Worm (Caenorhabditis elegans): Measurements from ENCODE around the gene ttr-5.

DNA sequence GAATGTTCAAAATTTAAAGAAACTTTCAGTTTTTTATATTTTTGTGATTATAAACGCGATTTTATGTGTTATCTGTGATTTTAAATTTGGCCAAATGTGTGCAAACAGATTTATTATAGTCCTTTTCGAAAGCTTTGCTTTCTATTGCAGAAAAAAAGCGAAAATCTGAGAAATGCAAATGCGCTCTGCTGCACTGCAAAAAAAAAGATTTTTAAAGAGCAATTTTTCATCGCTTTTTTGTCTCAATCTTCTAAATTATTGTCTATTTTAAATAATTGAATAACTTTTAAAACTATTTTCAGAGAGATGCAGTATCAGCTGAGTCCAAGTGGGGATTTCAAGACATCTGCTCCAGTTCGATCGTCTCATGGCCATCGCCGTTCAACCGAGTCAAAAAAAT is 8.1 kb upstream of the ttr-5 start, which contains the start of gene cpb-1:
- no peak for TF ChIP-seq dao-5 (tag; optimal IDR thresholded peaks at IDR 0.05)
- no peak for TF ChIP-seq him-1 (tag; optimal IDR thresholded peaks at IDR 0.05)
- TF ChIP-seq W03F9.2 (tag; optimal IDR thresholded peaks at IDR 0.05) = no peak

Measured in whole organism, L4/young adult.